Worm (Caenorhabditis elegans): ENCODE measurements around the gene dpy-30.

The dpy-30 gene

ce11 chrV:12159975-12160374 lies 31.3 kb upstream of the dpy-30 start:
- no peak for TF ChIP-seq pag-3 (tag; optimal IDR thresholded peaks at IDR 0.05; ENCODE audit: borderline replicate concordance)
- TF ChIP-seq K02D7.2 (tag; optimal IDR thresholded peaks at IDR 0.05): no peak
- no peak for TF ChIP-seq ceh-22 (tag; optimal IDR thresholded peaks at IDR 0.05)
- TF ChIP-seq C08G9.2 (tag; optimal IDR thresholded peaks at IDR 0.05): no peak
- no peak for TF ChIP-seq ceh-18 (tag; optimal IDR thresholded peaks at IDR 0.05)
- no peak for TF ChIP-seq fkh-6 (tag; optimal IDR thresholded peaks at IDR 0.05)
- no peak for TF ChIP-seq zip-5 (tag; optimal IDR thresholded peaks at IDR 0.05)
- no peak for TF ChIP-seq ets-4 (tag; optimal IDR thresholded peaks at IDR 0.05)
- no peak for TF ChIP-seq fkh-10 (GFP tag; optimal IDR thresholded peaks at IDR 0.05)

ce11 chrV:12161157-12161556 lies 30.2 kb upstream of the dpy-30 start:
- TF ChIP-seq nhr-232 (tag; optimal IDR thresholded peaks at IDR 0.05) (no peak), syd-9 (tag; optimal IDR thresholded peaks at IDR 0.05) (no peak), npax-4 (tag; optimal IDR thresholded peaks at IDR 0.05) (no peak), nhr-11 (tag; optimal IDR thresholded peaks at IDR 0.05) (no peak), zip-5 (tag; optimal IDR thresholded peaks at IDR 0.05) (no peak), ceh-22 (tag; optimal IDR thresholded peaks at IDR 0.05) (no peak), ttx-3 (tag; optimal IDR thresholded peaks at IDR 0.05) (no peak), unc-55 (GFP tag; optimal IDR thresholded peaks at IDR 0.05) (no peak), ceh-24 (tag; optimal IDR thresholded peaks at IDR 0.05) (no peak), madf-2 (tag; optimal IDR thresholded peaks at IDR 0.05) (no peak), lim-6 (tag; optimal IDR thresholded peaks at IDR 0.05) (no peak), K09A11.1 (tag; optimal IDR thresholded peaks at IDR 0.05; ENCODE audit: insufficient read depth) (no peak), ceh-19 (GFP tag; optimal IDR thresholded peaks at IDR 0.05) (no peak), rnt-1 (tag; optimal IDR thresholded peaks at IDR 0.05) (no peak), elt-2 (tag; optimal IDR thresholded peaks at IDR 0.05) (no peak)

DNA sequence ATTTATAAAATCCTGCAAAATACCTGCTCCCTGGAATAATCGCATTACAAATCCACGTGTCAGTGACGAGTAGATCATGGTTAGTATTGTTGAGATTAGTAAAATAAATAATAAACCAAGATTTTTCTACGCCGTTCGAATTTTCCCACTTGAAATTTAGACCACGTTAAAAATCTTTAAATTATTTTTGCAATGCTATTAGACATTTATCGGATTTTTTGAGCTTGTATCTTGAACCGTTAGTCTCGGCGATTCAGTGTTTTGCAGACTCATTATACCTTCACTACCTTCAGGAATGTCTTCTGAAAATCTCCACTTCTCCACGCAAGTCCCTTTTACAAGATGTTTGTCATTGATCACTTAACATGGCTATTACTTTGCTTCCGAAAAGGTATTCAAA lies 29.1 kb upstream of the dpy-30 start, which contains the start of gene C27A7.5:
Gene C27A7.5, minus strand, starts transcription at position 101 of the 400 bp plus-strand sequence.
- TF ChIP-seq ceh-30 (tag; optimal IDR thresholded peaks at IDR 0.05) (no peak), ceh-34 (tag; optimal IDR thresholded peaks at IDR 0.05) (no peak), lin-11 (tag; optimal IDR thresholded peaks at IDR 0.05) (no peak), K09A11.1 (tag; optimal IDR thresholded peaks at IDR 0.05; ENCODE audit: insufficient read depth) (no peak), nhr-11 (tag; optimal IDR thresholded peaks at IDR 0.05) (no peak), hlh-6 (tag; optimal IDR thresholded peaks at IDR 0.05) (no peak), syd-9 (tag; optimal IDR thresholded peaks at IDR 0.05) (no peak), ceh-18 (tag; optimal IDR thresholded peaks at IDR 0.05) (no peak), F13H6.1 (tag; optimal IDR thresholded peaks at IDR 0.05) (no peak), ceh-48 (tag; optimal IDR thresholded peaks at IDR 0.05) (no peak), ceh-19 (GFP tag; optimal IDR thresholded peaks at IDR 0.05) (no peak), sdc-2 (tag; optimal IDR thresholded peaks at IDR 0.05) (no peak), ceh-6 (GFP tag; optimal IDR thresholded peaks at IDR 0.05) (no peak), ztf-16 (tag; optimal IDR thresholded peaks at IDR 0.05) (no peak), sox-4 (tag; optimal IDR thresholded peaks at IDR 0.05) (no peak), odd-2 (tag; optimal IDR thresholded peaks at IDR 0.05) (no peak), elt-4 (tag; optimal IDR thresholded peaks at IDR 0.05) (no peak), pha-4 (tag; optimal IDR thresholded peaks at IDR 0.05) (no peak), elt-2 (tag; optimal IDR thresholded peaks at IDR 0.05) (no peak), ceh-24 (tag; optimal IDR thresholded peaks at IDR 0.05) (no peak)

- TF ChIP-seq ceh-22 (tag; optimal IDR thresholded peaks at IDR 0.05) (no peak), lim-6 (tag; optimal IDR thresholded peaks at IDR 0.05) (no peak), gmeb-2 (tag; optimal IDR thresholded peaks at IDR 0.05) (no peak), odd-2 (tag; optimal IDR thresholded peaks at IDR 0.05) (no peak), mec-3 (tag; optimal IDR thresholded peaks at IDR 0.05; ENCODE audit: borderline replicate concordance) (no peak)
These were observed 28.4 kb upstream of the dpy-30 start, which contains the start of gene srj-4 for ce11 chrV:12162906-12163305. Gene srj-4, plus strand, starts transcription at chrV:12163206.
